Fruit fly (Drosophila melanogaster): ENCODE measurements around the gene Whamy.

DNA sequence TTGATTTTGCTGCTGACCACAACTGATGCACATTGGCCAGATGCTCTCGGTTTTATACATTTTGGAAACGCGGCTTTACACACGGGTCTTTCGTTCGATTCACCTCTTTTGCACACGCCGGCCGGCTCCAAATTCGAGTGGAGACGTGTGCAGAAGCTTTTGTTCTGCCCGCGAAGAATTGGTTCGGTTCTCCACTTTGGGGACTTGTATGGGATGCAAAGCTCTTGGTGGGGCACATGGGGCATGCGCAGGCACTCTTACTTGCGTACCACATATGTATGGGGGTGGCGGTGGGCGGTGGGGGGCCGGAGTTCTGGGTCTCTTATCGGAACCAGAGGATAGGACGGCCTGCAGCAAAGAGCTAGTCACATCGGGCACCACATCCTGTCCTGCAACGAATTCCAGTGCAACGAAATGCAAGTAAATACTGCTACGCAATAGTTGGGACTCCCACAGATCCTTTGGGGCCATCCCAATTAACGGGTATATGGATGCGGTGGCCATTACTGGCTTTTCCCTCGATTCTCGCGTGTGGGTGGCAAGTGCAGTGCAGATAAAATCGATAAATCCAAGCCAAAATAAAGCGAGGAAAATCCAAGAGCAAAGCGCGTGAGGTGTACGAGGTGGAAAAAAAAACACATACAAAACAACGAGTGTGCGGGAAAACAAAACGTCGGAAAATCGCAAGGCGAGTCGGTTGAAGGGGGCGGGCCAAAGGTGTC lies 10.3 kb upstream of the Whamy start, which contains the start of the genes MtnA and CG8500:
- no peak for TF ChIP-seq CG11902 (GFP tag; optimal IDR thresholded peaks at IDR 0.05)
- no peak for TF ChIP-seq dsx (GFP tag; optimal IDR thresholded peaks at IDR 0.05; ENCODE audit: poor library complexity, severe bottlenecking)
- peak; percentile 70 for TF ChIP-seq svp (GFP tag)
- no peak for TF ChIP-seq CG6276 (GFP tag; optimal IDR thresholded peaks at IDR 0.05)
- TF ChIP-seq OdsH (GFP tag; optimal IDR thresholded peaks at IDR 0.05) = no peak
- TF ChIP-seq Gug (GFP tag; IDR thresholded peaks at IDR 0.05) = no peak
- no peak for TF ChIP-seq Blimp-1 (GFP tag; optimal IDR thresholded peaks at IDR 0.05)
- TF ChIP-seq lz (GFP tag; optimal IDR thresholded peaks at IDR 0.05) = no peak
- no peak for TF ChIP-seq CG34406 (GFP tag; optimal IDR thresholded peaks at IDR 0.05)
- no peak for TF ChIP-seq achi (GFP tag; optimal IDR thresholded peaks at IDR 0.05)
- no peak for TF ChIP-seq CG6854 (GFP tag; optimal IDR thresholded peaks at IDR 0.05)
